Worm (Caenorhabditis elegans) whole organism, late embryonic: Measurements from ENCODE around the gene tofu-7.

Source experiments
- ama-1 ChIP-seq: fragments of 150-350 bp; optimal IDR thresholded peaks from 2 replicates; lab custom pipeline; 2014
- ceh-45 ChIP-seq: fragments of 200-800 bp; sonication (Bioruptor generic); IDR thresholded peaks from 2 replicates; pipeline ENCODE4 v1.3.6; 2022; ENCODE audit warnings: missing genetic modification reagents, missing genetic modification characterization, missing compliant biosample characterization
- elt-2 ChIP-seq: sonication (generic microtip); optimal IDR thresholded peaks from 2 replicates; lab custom pipeline; 2016; ENCODE audit warnings: missing genetic modification reagents, missing genetic modification characterization, missing compliant biosample characterization
- eyg-1 ChIP-seq: sonication (generic microtip); optimal IDR thresholded peaks from 2 replicates; lab custom pipeline; 2016; ENCODE audit warnings: missing genotype, missing genetic modification characterization, missing compliant biosample characterization
- fkh-10 ChIP-seq: fragments of 150-350 bp; optimal IDR thresholded peaks from 2 replicates; lab custom pipeline; 2014; ENCODE audit warnings: missing biosample characterization, missing genetic modification reagents, missing genetic modification characterization
- mec-3 ChIP-seq: sonication (generic microtip); optimal IDR thresholded peaks from 2 replicates; lab custom pipeline; 2016; ENCODE audit warnings: borderline replicate concordance, missing genetic modification characterization, missing compliant biosample characterization
- pag-3 ChIP-seq: sonication (generic microtip); optimal IDR thresholded peaks from 2 replicates; lab custom pipeline; 2016; ENCODE audit warnings: missing compliant biosample characterization, missing genetic modification characterization, borderline replicate concordance
- sox-4 ChIP-seq: sonication (generic microtip); optimal IDR thresholded peaks from 2 replicates; lab custom pipeline; 2017; ENCODE audit warnings: mild to moderate bottlenecking, missing genetic modification characterization, inconsistent platforms, missing compliant biosample characterization

DNA sequence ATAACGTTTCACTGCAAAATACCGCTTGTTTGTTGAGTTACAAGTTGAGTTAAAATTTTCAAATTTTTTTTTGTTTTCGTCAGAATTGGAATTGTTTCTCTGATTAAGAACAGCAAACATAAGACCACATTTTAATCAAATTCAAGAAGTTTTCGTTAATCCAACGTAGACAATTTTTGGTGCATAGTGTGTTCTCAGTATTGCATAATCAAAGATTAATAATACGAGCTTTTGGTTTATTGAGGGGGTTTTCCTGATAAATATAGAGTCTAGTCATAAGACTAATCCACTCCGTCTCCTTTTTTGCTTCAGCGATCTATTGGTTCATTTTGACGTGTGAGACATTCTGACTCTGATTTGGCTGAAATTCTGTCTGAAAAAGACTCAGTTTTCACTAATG lies 10.3 kb upstream of the tofu-7 start, which contains the start of gene nhr-9:
- TF ChIP-seq sox-4 (tag; lab: Kevin White, UChicago) (no peak), ama-1 (no peak), ceh-45 (GFP tag; lab: Robert Waterston, UW) (no peak), fkh-10 (GFP tag; lab: Kevin White, UChicago) (no peak), pag-3 (tag; lab: Kevin White, UChicago) (no peak), mec-3 (tag; lab: Kevin White, UChicago) (no peak), eyg-1 (tag; lab: Kevin White, UChicago) (no peak), elt-2 (tag; lab: Kevin White, UChicago) (no peak)
